Worm (Caenorhabditis elegans): ENCODE measurements around the gene nrde-2.
A peak's percentile ranks its signal among the peaks of the same experiment; 100 is the strongest.

Gene nrde-2

ce11 chrII:10248355-10249041 is 1.1 kb upstream of the nrde-2 start, which contains the start of gene atad-3 (continued):
- TF ChIP-seq zip-4 (GFP tag; optimal IDR thresholded peaks at IDR 0.05) (peak; percentile 58), tlp-1 (tag; optimal IDR thresholded peaks at IDR 0.05) (no peak), ceh-63 (GFP tag; optimal IDR thresholded peaks at IDR 0.05) (peak; percentile 83), C16A3.4 (tag; optimal IDR thresholded peaks at IDR 0.05) (peak; percentile 76), hpl-2 (GFP tag; optimal IDR thresholded peaks at IDR 0.05) (no peak), mab-9 (GFP tag; IDR thresholded peaks at IDR 0.05) (peak; percentile 95), nhr-77 (tag; optimal IDR thresholded peaks at IDR 0.05) (peak; percentile 83), dsc-1 (tag; optimal IDR thresholded peaks at IDR 0.05) (peak; percentile 83), blmp-1 (tag; optimal IDR thresholded peaks at IDR 0.05) (peak; percentile 49), hlh-17 (GFP tag; optimal IDR thresholded peaks at IDR 0.05; ENCODE audit: borderline replicate concordance) (no peak), nhr-20 (tag; optimal IDR thresholded peaks at IDR 0.05) (peak; percentile 92), sox-4 (tag; optimal IDR thresholded peaks at IDR 0.05) (peak; percentile 66), lin-15B (tag; optimal IDR thresholded peaks at IDR 0.05) (peak; percentile 85), lin-14 (GFP tag; optimal IDR thresholded peaks at IDR 0.05) (peak; percentile 93), hlh-4 (tag; optimal IDR thresholded peaks at IDR 0.05) (no peak), egl-27 (tag; optimal IDR thresholded peaks at IDR 0.05) (no peak), alr-1 (tag; optimal IDR thresholded peaks at IDR 0.05; ENCODE audit: borderline replicate concordance) (no peak), F16B12.6 (tag; optimal IDR thresholded peaks at IDR 0.05) (peak; percentile 67), ztf-11 (tag; optimal IDR thresholded peaks at IDR 0.05) (peak in 1 of 2 experiments; percentile 91), snpc-4 (tag; optimal IDR thresholded peaks at IDR 0.05) (peak; percentile 67), ets-5 (GFP tag; IDR thresholded peaks at IDR 0.05) (no peak), lin-39 (tag; optimal IDR thresholded peaks at IDR 0.05) (peak; percentile 44), lin-35 (GFP tag; optimal IDR thresholded peaks at IDR 0.05) (peak; percentile 80 to 88), swsn-7 (tag; optimal IDR thresholded peaks at IDR 0.05) (peak; percentile 88), mef-2 (tag; optimal IDR thresholded peaks at IDR 0.05) (no peak), skn-1 (tag; optimal IDR thresholded peaks at IDR 0.05) (peak; percentile 81), unc-130 (tag; optimal IDR thresholded peaks at IDR 0.05) (peak; percentile 27), aly-2 (tag; optimal IDR thresholded peaks at IDR 0.05) (peak; percentile 76), lsy-2 (tag; optimal IDR thresholded peaks at IDR 0.05) (peak; percentile 89 to 90), nhr-85 (tag) (peak; percentile 87), ces-1 (GFP tag; optimal IDR thresholded peaks at IDR 0.05) (no peak), unc-98 (GFP tag; IDR thresholded peaks at IDR 0.05) (peak; percentile 97), jun-1 (tag; optimal IDR thresholded peaks at IDR 0.05) (peak; percentile 65), ceh-88 (GFP tag; IDR thresholded peaks at IDR 0.05) (peak; percentile 83), nhr-71 (tag; optimal IDR thresholded peaks at IDR 0.05) (peak; percentile 95), irx-1 (tag; optimal IDR thresholded peaks at IDR 0.05) (peak; percentile 74), unc-30 (tag; optimal IDR thresholded peaks at IDR 0.05) (no peak), grh-1 (GFP tag; IDR thresholded peaks at IDR 0.05) (peak; percentile 85), egl-13 (tag; optimal IDR thresholded peaks at IDR 0.05) (peak; percentile 83), nhr-11 (tag; optimal IDR thresholded peaks at IDR 0.05) (peak; percentile 84), vab-15 (tag; optimal IDR thresholded peaks at IDR 0.05) (peak; percentile 77), nhr-12 (tag; optimal IDR thresholded peaks at IDR 0.05) (no peak), elt-2 (tag; optimal IDR thresholded peaks at IDR 0.05) (peak; percentile 29), nhr-28 (tag; optimal IDR thresholded peaks at IDR 0.05) (no peak), nhr-76 (tag; optimal IDR thresholded peaks at IDR 0.05) (no peak), ztf-4 (tag; optimal IDR thresholded peaks at IDR 0.05) (peak; percentile 59), nhr-19 (GFP tag; conservative IDR thresholded peaks at IDR 0.05) (peak; percentile 95), snu-23 (GFP tag; optimal IDR thresholded peaks at IDR 0.05) (peak; percentile 92), pqm-1 (tag; optimal IDR thresholded peaks at IDR 0.05) (no peak), fkh-10 (GFP tag; optimal IDR thresholded peaks at IDR 0.05) (peak; percentile 66), ceh-90 (tag; optimal IDR thresholded peaks at IDR 0.05) (no peak), sup-37 (GFP tag; optimal IDR thresholded peaks at IDR 0.05) (no peak), Y116A8C.19 (tag; optimal IDR thresholded peaks at IDR 0.05; ENCODE audit: borderline replicate concordance) (no peak)
